Fruit fly (Drosophila melanogaster): ENCODE results near the gene ACXD.

Gene ACXD

dm6 chr3L:2257412-2257862 is 20.0 kb downstream of the ACXD start, which contains the start of the genes CG1275 and Elp5 (continued):
- TF ChIP-seq Hr51 (GFP tag; optimal IDR thresholded peaks at IDR 0.05) (peak; percentile 97 to 98), CG10147 (GFP tag; optimal IDR thresholded peaks at IDR 0.05) (peak; percentile 95), chm (GFP tag; IDR thresholded peaks at IDR 0.05) (peak; percentile 99), Asciz (GFP tag; optimal IDR thresholded peaks at IDR 0.05) (peak; percentile 98), Fer3 (tag; optimal IDR thresholded peaks at IDR 0.05) (peak; percentile 99), Stat92E (GFP tag; optimal IDR thresholded peaks at IDR 0.05) (peak in 1 of 3 experiments; percentile 81), CG16863 (GFP tag; optimal IDR thresholded peaks at IDR 0.05) (peak; percentile 95), Bgb (GFP tag; IDR thresholded peaks at IDR 0.05; ENCODE audit: partially characterized antibody) (peak; percentile 33; the same call in 1 of the 2 replicates), CG12236 (GFP tag; optimal IDR thresholded peaks at IDR 0.05) (peak; percentile 90), ind (GFP tag; optimal IDR thresholded peaks at IDR 0.05) (peak; percentile 95), CG10462 (GFP tag; optimal IDR thresholded peaks at IDR 0.05) (peak; percentile 96), CG15601 (tag; optimal IDR thresholded peaks at IDR 0.05) (peak; percentile 96), aop (GFP tag; IDR thresholded peaks at IDR 0.05) (peak; percentile 98), CG17385 (GFP tag; optimal IDR thresholded peaks at IDR 0.05) (peak; percentile 96), lola (GFP tag; optimal IDR thresholded peaks at IDR 0.05) (peak in 1 of 3 experiments; percentile 96), CG3065 (GFP tag; optimal IDR thresholded peaks at IDR 0.05) (peak; percentile 95), CrebB (tag; optimal IDR thresholded peaks at IDR 0.05) (peak; percentile 96), CG6254 (GFP tag; optimal IDR thresholded peaks at IDR 0.05) (peak; percentile 91), Elba2 (GFP tag; optimal IDR thresholded peaks at IDR 0.05) (peak; percentile 84), B-H1 (GFP tag; IDR thresholded peaks at IDR 0.05) (peak; percentile 99), gfzf (GFP tag; optimal IDR thresholded peaks at IDR 0.05) (peak; percentile 74), CG7987 (GFP tag; optimal IDR thresholded peaks at IDR 0.05) (peak; percentile 89), CG17359 (tag; optimal IDR thresholded peaks at IDR 0.05) (peak; percentile 99), tx (GFP tag; optimal IDR thresholded peaks at IDR 0.05) (peak; percentile 96), Lhr (GFP tag; optimal IDR thresholded peaks at IDR 0.05) (peak; percentile 94), CG6654 (GFP tag; optimal IDR thresholded peaks at IDR 0.05) (peak; percentile 84), CG9437 (GFP tag; optimal IDR thresholded peaks at IDR 0.05) (peak; percentile 92), tin (GFP tag; optimal IDR thresholded peaks at IDR 0.05) (peak; percentile 97), onecut (GFP tag; IDR thresholded peaks at IDR 0.05) (peak; percentile 98), CG6272 (GFP tag; IDR thresholded peaks at IDR 0.05) (peak; percentile 99), eve (GFP tag; optimal IDR thresholded peaks at IDR 0.05) (no peak), Mrtf (GFP tag; IDR thresholded peaks at IDR 0.05) (peak; percentile 100), lab (GFP tag; optimal IDR thresholded peaks at IDR 0.05) (peak; percentile 97), zfh1 (GFP tag; IDR thresholded peaks at IDR 0.05) (peak; percentile 100), CTCF (GFP tag; optimal IDR thresholded peaks at IDR 0.05) (peak; percentile 38), pnt (GFP tag; optimal IDR thresholded peaks at IDR 0.05) (peak; percentile 97), CG4282 (GFP tag; optimal IDR thresholded peaks at IDR 0.05) (peak; percentile 94), CG8388 (GFP tag; optimal IDR thresholded peaks at IDR 0.05) (peak; percentile 96), Atf-2 (GFP tag; optimal IDR thresholded peaks at IDR 0.05) (peak; percentile 97), slp2 (GFP tag; optimal IDR thresholded peaks at IDR 0.05) (peak; percentile 96), CG4617 (GFP tag; optimal IDR thresholded peaks at IDR 0.05; ENCODE audit: borderline replicate concordance) (peak; percentile 96), MBD-R2 (GFP tag; IDR thresholded peaks at IDR 0.05) (peak; percentile 100), sna (GFP tag; IDR thresholded peaks at IDR 0.05; ENCODE audit: partially characterized antibody) (0 out of 2 replicates have a peak, but pooled peaks have one; percentile 30), pita (GFP tag; optimal IDR thresholded peaks at IDR 0.05) (no peak), CG7271 (tag; optimal IDR thresholded peaks at IDR 0.05) (peak; percentile 96), CG3281 (GFP tag; optimal IDR thresholded peaks at IDR 0.05) (peak; percentile 96), zen2 (GFP tag; IDR thresholded peaks at IDR 0.05; ENCODE audit: partially characterized antibody) (no peak), scrt (GFP tag; optimal IDR thresholded peaks at IDR 0.05) (peak; percentile 84), Rx (GFP tag; IDR thresholded peaks at IDR 0.05) (peak; percentile 99)
